Fruit fly (Drosophila melanogaster): ENCODE measurements around the gene MICU3.

- TF ChIP-seq CG9948 (tag; optimal IDR thresholded peaks at IDR 0.05) (no peak), fd96Ca (GFP tag; IDR thresholded peaks at IDR 0.05) (no peak), CG14655 (GFP tag; optimal IDR thresholded peaks at IDR 0.05) (no peak), gl (tag; optimal IDR thresholded peaks at IDR 0.05) (no peak), rn (GFP tag; IDR thresholded peaks at IDR 0.05) (no peak), CG12605 (GFP tag; IDR thresholded peaks at IDR 0.05) (no peak), CG10348 (GFP tag; IDR thresholded peaks at IDR 0.05) (no peak)
These were observed 11.0 kb downstream of the MICU3 start for dm6 chr3R:19858017-19858659.

All from whole organism, pupa.